Worm (Caenorhabditis elegans) whole organism, L2 larva: ENCODE measurements around the gene K10B3.5.

Experiments used
- crh-2 ChIP-seq: sonication (generic microtip); optimal IDR thresholded peaks from 2 replicates; lab custom pipeline; 2017; ENCODE audit warnings: missing biosample characterization, missing genetic modification characterization
- nhr-21 ChIP-seq: fragments of 150-350 bp; optimal IDR thresholded peaks from 2 replicates; lab custom pipeline; 2014; ENCODE audit warnings: missing biosample characterization, missing genetic modification characterization
- skn-1 ChIP-seq: sonication (generic microtip); optimal IDR thresholded peaks from 2 replicates; lab custom pipeline; 2017; ENCODE audit warnings: missing biosample characterization, missing genetic modification characterization
- unc-62 ChIP-seq: fragments of 150-350 bp; optimal IDR thresholded peaks from 2 replicates; lab custom pipeline; 2014; ENCODE audit warnings: missing biosample characterization, missing genetic modification reagents, missing genetic modification characterization
- ztf-1 ChIP-seq: fragments of 200-800 bp; sonication (Bioruptor generic); conservative IDR thresholded peaks from 2 replicates; pipeline ENCODE4 v1.3.6; 2022; ENCODE audit warnings: missing genetic modification characterization, missing compliant biosample characterization

DNA sequence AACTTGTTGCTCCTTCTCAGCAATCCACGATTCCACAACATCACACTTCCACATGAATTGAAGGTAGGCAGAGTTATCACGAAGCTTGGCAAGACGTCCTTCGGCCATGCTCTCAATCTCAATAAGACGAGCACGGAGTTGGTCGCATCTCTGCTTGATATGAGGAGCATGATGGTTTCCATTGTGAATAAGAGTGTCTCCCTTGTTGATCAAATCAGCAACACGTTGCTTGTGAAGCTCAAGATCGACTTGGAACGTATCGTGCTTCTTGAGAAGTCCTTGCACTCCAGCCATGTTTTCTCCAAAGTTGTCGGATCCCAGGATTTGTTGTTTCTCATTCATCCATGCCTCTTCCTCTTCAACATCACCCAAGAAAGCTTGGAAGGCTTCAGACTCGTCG lies 13.3 kb upstream of the K10B3.5 start:
- no peak for TF ChIP-seq unc-62 (GFP tag; lab: Kevin White, UChicago)
- no peak for TF ChIP-seq skn-1 (tag; lab: Kevin White, UChicago)
- no peak for TF ChIP-seq crh-2 (tag; lab: Kevin White, UChicago)
- TF ChIP-seq ztf-1: no peak
- TF ChIP-seq nhr-21 (tag; lab: Kevin White, UChicago): no peak
